Worm (Caenorhabditis elegans) whole organism, L4/young adult: ENCODE results near the gene sws-1.

Source experiments
- W03F9.2 ChIP-seq: fragments of 150-350 bp; optimal IDR thresholded peaks from 2 replicates; lab custom pipeline; 2014; ENCODE audit warnings: missing biosample characterization, missing genetic modification characterization
- him-1 ChIP-seq: sonication (generic microtip); optimal IDR thresholded peaks from 2 replicates; lab custom pipeline; 2016; ENCODE audit warnings: missing genotype, missing genetic modification reagents, missing genetic modification characterization, missing compliant biosample characterization

DNA sequence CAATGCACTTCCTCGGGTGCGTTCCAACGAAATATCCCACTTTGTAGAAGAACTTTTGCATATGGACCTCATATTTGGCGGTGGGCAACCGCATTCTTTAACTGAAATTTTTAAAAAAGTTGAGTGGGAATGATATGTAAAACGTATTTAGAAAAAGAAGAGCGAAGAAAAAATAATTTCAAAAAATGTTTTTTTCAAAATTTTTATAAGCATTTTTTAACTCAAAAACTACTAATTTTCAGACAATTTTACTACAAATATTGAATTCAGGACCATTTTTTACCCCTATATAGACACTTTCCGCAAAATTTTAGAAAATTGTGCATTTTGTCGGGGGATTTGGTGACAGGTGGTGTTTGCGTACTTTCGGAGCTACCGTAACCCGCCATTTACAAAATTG lies 50.0 kb downstream of the sws-1 start, which contains the start of gene ptr-22:
- TF ChIP-seq him-1 (tag; lab: Kevin White, UChicago) (no peak), W03F9.2 (no peak)
